Fruit fly (Drosophila melanogaster): ENCODE data around the gene TfIIFalpha.

dm6 chr3R:6350755-6351154 lies 29.5 kb upstream of the TfIIFalpha start, which contains the start of gene Pak:
- TF ChIP-seq da (GFP tag; optimal IDR thresholded peaks at IDR 0.05) (peak; percentile 11), CG15696 (tag; optimal IDR thresholded peaks at IDR 0.05) (no peak), GATAe (GFP tag; conservative IDR thresholded peaks at IDR 0.05) (no peak), TFAM (GFP tag; optimal IDR thresholded peaks at IDR 0.05) (no peak), CG8290 (GFP tag; optimal IDR thresholded peaks at IDR 0.05) (peak; percentile 43), CG8290 (tag; optimal IDR thresholded peaks at IDR 0.05) (peak in 1 of 2 experiments; percentile 56), CTCF (GFP tag; optimal IDR thresholded peaks at IDR 0.05) (peak; percentile 15), Mad (GFP tag; optimal IDR thresholded peaks at IDR 0.05) (no peak)

All from whole organism, embryonic.